Fruit fly (Drosophila melanogaster) whole organism, embryonic: ENCODE measurements around the gene CG14647.

Experiments used
- hb ChIP-seq: fragments of 200-800 bp; sonication (Bioruptor generic); IDR thresholded peaks from 3 replicates; pipeline ENCODE4 v1.3.6; 2022; ENCODE audit warnings: missing biosample characterization, missing genetic modification characterization; ENCODE audit not compliant: partially characterized antibody
- onecut ChIP-seq: fragments of 200-800 bp; sonication (Bioruptor generic); IDR thresholded peaks from 2 replicates; pipeline ENCODE4 v1.3.6; 2022; ENCODE audit warnings: missing biosample characterization, missing genetic modification characterization
- so ChIP-seq: fragments of 200-800 bp; sonication (Bioruptor generic); IDR thresholded peaks from 3 replicates; pipeline ENCODE4 v1.3.6; 2022; ENCODE audit warnings: missing biosample characterization, missing genetic modification characterization

Gene CG14647

dm6 chr3R:4450721-4451120 is 50.4 kb downstream of the CG14647 start (continued):
- TF ChIP-seq so (GFP tag; lab: Robert Waterston, UW) (0 out of 3 replicates have a peak, but pooled peaks have one; percentile 8), hb (no peak), onecut (GFP tag; lab: Robert Waterston, UW) (no peak)
